Fruit fly (Drosophila melanogaster): Measurements from ENCODE around the gene Usp39.

Gene Usp39

DNA sequence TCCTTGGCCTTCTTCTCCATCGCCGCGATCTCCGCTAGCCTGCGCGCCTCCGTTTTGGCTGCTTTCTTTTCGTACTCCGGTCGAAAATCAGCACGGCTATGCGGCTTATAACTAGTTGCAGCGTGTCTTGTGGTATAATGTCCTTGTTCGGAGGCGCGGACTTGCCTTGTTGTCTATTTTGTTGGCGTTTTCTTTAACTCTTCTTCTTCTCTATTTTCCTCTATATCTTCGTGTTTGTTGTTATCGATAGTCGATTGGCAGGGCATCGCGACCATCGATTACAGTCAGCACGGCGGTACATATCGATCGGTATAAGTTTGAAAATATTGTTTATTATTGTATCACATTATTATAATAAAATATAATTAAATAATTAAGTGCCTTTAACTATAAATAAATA lies 35.4 kb downstream of the Usp39 start, which contains the start of gene Flacc (continued):
- TF ChIP-seq CG4617 (GFP tag; optimal IDR thresholded peaks at IDR 0.05; ENCODE audit: borderline replicate concordance): peak; percentile 58
- no peak for TF ChIP-seq lbe (GFP tag; optimal IDR thresholded peaks at IDR 0.05)
- peak; percentile 53 for TF ChIP-seq Myb (GFP tag; optimal IDR thresholded peaks at IDR 0.05)
- TF ChIP-seq Deaf1 (tag; optimal IDR thresholded peaks at IDR 0.05): no peak
- TF ChIP-seq CG6175 (GFP tag; IDR thresholded peaks at IDR 0.05): no peak
- no peak for TF ChIP-seq nerfin-1 (tag; optimal IDR thresholded peaks at IDR 0.05)
- TF ChIP-seq inv (GFP tag; IDR thresholded peaks at IDR 0.05; ENCODE audit: partially characterized antibody): peak; percentile 74
- TF ChIP-seq CG8290 (GFP tag; optimal IDR thresholded peaks at IDR 0.05): no peak
- TF ChIP-seq CG8290 (tag; optimal IDR thresholded peaks at IDR 0.05): no peak
- TF ChIP-seq Max (GFP tag; optimal IDR thresholded peaks at IDR 0.05): no peak
- peak; percentile 92 for TF ChIP-seq Dref (GFP tag; IDR thresholded peaks at IDR 0.05)
- no peak for TF ChIP-seq ash1 (GFP tag; optimal IDR thresholded peaks at IDR 0.05)

DNA sequence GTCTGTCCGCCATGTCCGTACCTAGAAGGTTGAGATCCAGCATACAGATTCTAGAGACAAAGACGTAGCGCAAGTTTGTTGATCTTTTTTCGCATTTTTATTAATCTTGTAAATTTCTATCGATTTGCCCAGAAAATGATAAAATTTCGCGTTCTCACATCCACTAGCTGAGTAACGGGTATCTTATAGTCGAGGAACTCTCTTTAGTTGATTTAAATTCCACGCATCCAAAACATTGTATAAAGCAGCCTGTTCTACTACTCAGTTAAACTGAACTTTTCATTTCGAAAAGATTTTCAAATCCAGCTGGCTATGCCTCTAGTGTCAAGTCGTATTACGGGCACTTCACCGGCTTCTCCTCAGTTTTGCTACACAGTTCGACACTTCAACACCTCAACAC lies 36.1 kb downstream of the Usp39 start, which contains the start of gene SdhBL:
Gene SdhBL (plus strand): TSS at position 301 of the 400 bp plus-strand sequence.
- TF ChIP-seq CG3407 (GFP tag; optimal IDR thresholded peaks at IDR 0.05): no peak
- TF ChIP-seq CG12769 (tag; optimal IDR thresholded peaks at IDR 0.05): no peak
- TF ChIP-seq dm (GFP tag; optimal IDR thresholded peaks at IDR 0.05): no peak
- TF ChIP-seq slbo (GFP tag; IDR thresholded peaks at IDR 0.05): no peak
- TF ChIP-seq CG14860 (GFP tag; IDR thresholded peaks at IDR 0.05; ENCODE audit: partially characterized antibody): peak; percentile 22; the same call in 1 of the 3 replicates
- TF ChIP-seq crc (GFP tag; optimal IDR thresholded peaks at IDR 0.05): no peak
- no peak for TF ChIP-seq knrl (GFP tag; IDR thresholded peaks at IDR 0.05; ENCODE audit: partially characterized antibody)
- TF ChIP-seq ato (GFP tag; IDR thresholded peaks at IDR 0.05; ENCODE audit: partially characterized antibody): no peak

DNA sequence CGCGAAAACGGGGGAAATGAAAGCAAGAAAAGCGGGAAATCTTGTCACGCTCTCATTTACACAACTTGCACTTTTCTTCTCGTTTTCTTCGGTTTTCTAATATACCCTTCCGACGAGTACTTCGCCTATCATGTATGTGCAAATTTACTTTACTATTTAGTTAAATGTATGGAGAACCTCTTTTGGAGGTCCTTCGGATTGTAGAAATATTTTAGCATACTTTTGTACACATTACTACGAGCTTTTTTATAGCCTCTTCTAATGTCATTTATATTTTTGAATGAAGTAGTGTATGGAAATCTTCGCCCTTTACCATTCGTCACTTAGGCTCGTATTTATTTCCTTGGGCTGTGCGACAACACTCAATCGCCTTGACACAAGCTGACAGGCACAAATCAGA lies 39.3 kb downstream of the Usp39 start:
- TF ChIP-seq CG31441 (GFP tag; IDR thresholded peaks at IDR 0.05) (no peak), CG6689 (GFP tag; IDR thresholded peaks at IDR 0.05) (no peak), D19A (tag; optimal IDR thresholded peaks at IDR 0.05) (peak; percentile 91), maf-S (GFP tag; optimal IDR thresholded peaks at IDR 0.05) (no peak), row (GFP tag; IDR thresholded peaks at IDR 0.05) (0 out of 3 replicates have a peak, but pooled peaks have one; percentile 9)

DNA sequence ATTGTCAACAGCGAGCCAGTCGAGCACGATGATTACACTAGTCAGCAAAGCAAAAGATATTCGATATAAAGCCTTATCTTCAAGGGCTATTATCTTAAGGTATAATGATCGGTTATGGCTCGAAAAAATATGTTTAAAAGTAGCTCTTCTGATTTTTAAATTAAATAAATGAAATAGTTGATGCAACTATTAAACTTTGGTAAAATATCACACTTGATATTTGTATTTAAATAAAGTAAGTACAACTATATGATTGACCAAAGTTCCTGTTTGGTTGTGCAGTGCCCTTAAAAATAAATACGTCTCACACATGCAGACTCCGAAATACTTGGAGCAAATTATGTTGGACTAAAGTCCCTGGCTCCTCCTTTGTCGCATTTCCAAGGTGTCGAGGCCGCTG lies 39.9 kb downstream of the Usp39 start:
- TF ChIP-seq gem (tag; optimal IDR thresholded peaks at IDR 0.05) (peak; percentile 16), sim (GFP tag; IDR thresholded peaks at IDR 0.05) (no peak), zfh2 (GFP tag; optimal IDR thresholded peaks at IDR 0.05) (no peak), tup (GFP tag; optimal IDR thresholded peaks at IDR 0.05) (no peak), CG2199 (GFP tag; IDR thresholded peaks at IDR 0.05) (no peak), CG2712 (tag; optimal IDR thresholded peaks at IDR 0.05) (peak; percentile 15), pnt (GFP tag; optimal IDR thresholded peaks at IDR 0.05) (no peak), grau (tag; optimal IDR thresholded peaks at IDR 0.05) (peak; percentile 6), fu2 (GFP tag; optimal IDR thresholded peaks at IDR 0.05) (no peak), CG1233 (GFP tag; optimal IDR thresholded peaks at IDR 0.05) (no peak), CG7786 (GFP tag; optimal IDR thresholded peaks at IDR 0.05) (no peak), Hsf (GFP tag; optimal IDR thresholded peaks at IDR 0.05) (no peak), CG1024 (GFP tag; IDR thresholded peaks at IDR 0.05) (no peak), CkIIα-i1 (GFP tag; IDR thresholded peaks at IDR 0.05) (no peak), ranshi (GFP tag; IDR thresholded peaks at IDR 0.05) (no peak), CG10979 (tag; optimal IDR thresholded peaks at IDR 0.05) (peak; percentile 17), Bgb (GFP tag; IDR thresholded peaks at IDR 0.05; ENCODE audit: partially characterized antibody) (no peak), Med (GFP tag) (peak; percentile 2), az2 (GFP tag; optimal IDR thresholded peaks at IDR 0.05) (no peak), CG13894 (tag; optimal IDR thresholded peaks at IDR 0.05) (no peak), sens (GFP tag) (peak; percentile 52), Hand (GFP tag; optimal IDR thresholded peaks at IDR 0.05) (no peak), Blimp-1 (GFP tag; optimal IDR thresholded peaks at IDR 0.05) (peak; percentile 5), CG34376 (GFP tag; optimal IDR thresholded peaks at IDR 0.05) (no peak)
